Worm (Caenorhabditis elegans) whole organism, young adult: ENCODE data around the gene C50D2.1.

Source experiments
- F23B12.7 ChIP-seq: sonication (generic microtip); optimal IDR thresholded peaks from 2 replicates; lab custom pipeline; 2017; ENCODE audit warnings: missing genetic modification characterization, mild to moderate bottlenecking, missing compliant biosample characterization, antibody characterized with exemption, moderate library complexity; ENCODE audit not compliant: insufficient read depth
- aptf-3 ChIP-seq: fragments of 200-800 bp; sonication (Bioruptor generic); IDR thresholded peaks from 2 replicates; pipeline ENCODE4 v1.3.6; 2022; ENCODE audit warnings: missing genetic modification characterization, missing compliant biosample characterization
- ekl-4 ChIP-seq: fragments of 200-800 bp; sonication (Bioruptor generic); IDR thresholded peaks from 2 replicates; pipeline ENCODE4 v1.3.6; 2022; ENCODE audit warnings: missing genetic modification reagents, missing genetic modification characterization, missing compliant biosample characterization
- lir-1 ChIP-seq: fragments of 200-800 bp; sonication (Bioruptor generic); conservative IDR thresholded peaks from 2 replicates; pipeline ENCODE4 v1.3.6; 2022; ENCODE audit warnings: missing genetic modification reagents, missing genetic modification characterization, missing compliant biosample characterization
- nfya-1 ChIP-seq: sonication (generic microtip); optimal IDR thresholded peaks from 2 replicates; lab custom pipeline; 2017; ENCODE audit warnings: antibody characterized with exemption, missing compliant biosample characterization, missing genetic modification characterization, borderline replicate concordance; ENCODE audit not compliant: insufficient read depth
- rpc-1 ChIP-seq, 2 experiments: fragments of 150-350 bp in 1 of 2; sonication (generic microtip) in 1 of 2; optimal IDR thresholded peaks; 2 replicates each; lab custom pipeline; 2014 to 2018; ENCODE audit warnings: missing biosample characterization in 1 of 2, missing genetic modification characterization in 1 of 2, missing genetic modification reagents in 1 of 2, missing genotype in 1 of 2
- unc-62 ChIP-seq: fragments of 150-350 bp; optimal IDR thresholded peaks from 2 replicates; lab custom pipeline; 2014; ENCODE audit warnings: missing biosample characterization, missing genetic modification reagents, missing genetic modification characterization
- ztf-28 ChIP-seq: fragments of 200-800 bp; sonication (Bioruptor generic); IDR thresholded peaks from 2 replicates; pipeline ENCODE4 v1.3.6; 2022; ENCODE audit warnings: missing genetic modification reagents, missing genetic modification characterization, missing compliant biosample characterization
- ztf-6 ChIP-seq: fragments of 200-800 bp; sonication (Bioruptor generic); IDR thresholded peaks from 2 replicates; pipeline ENCODE4 v1.3.6; 2022; ENCODE audit warnings: missing genetic modification reagents, missing genetic modification characterization, missing compliant biosample characterization

DNA sequence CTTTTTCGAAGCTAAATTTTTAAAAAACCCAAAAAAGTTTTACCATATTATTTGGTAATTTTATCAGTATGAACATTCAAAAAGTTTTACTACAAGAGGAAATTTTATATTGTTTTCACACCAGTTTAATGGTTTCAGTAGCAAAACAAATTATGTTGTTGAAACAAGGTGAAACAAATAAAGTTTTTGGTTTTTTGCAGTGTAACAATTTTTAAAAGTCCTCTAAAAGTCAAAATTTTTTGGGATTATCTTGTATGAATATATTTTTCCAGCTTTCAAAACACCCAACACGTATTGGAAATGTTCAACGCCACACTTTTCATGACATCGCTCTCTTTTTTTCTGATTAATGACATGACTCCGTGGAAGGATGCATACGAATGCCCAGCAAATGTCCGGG lies 5.5 kb downstream of the C50D2.1 start, which contains the start of gene srt-54:
- TF ChIP-seq ztf-6 (GFP tag; lab: Robert Waterston, UW) (no peak), unc-62 (no peak), ztf-28 (GFP tag; lab: Robert Waterston, UW) (no peak), aptf-3 (GFP tag; lab: Robert Waterston, UW) (no peak), ekl-4 (GFP tag; lab: Robert Waterston, UW) (no peak), lir-1 (GFP tag; lab: Robert Waterston, UW) (no peak), nfya-1 (tag; lab: Kevin White, UChicago) (no peak), F23B12.7 (tag; lab: Kevin White, UChicago) (no peak), rpc-1 (optimal IDR thresholded peaks at IDR 0.05; lab: Kevin White, UChicago) (no peak), rpc-1 (tag; optimal IDR thresholded peaks at IDR 0.05; lab: Kevin White, UChicago) (no peak)
